Worm (Caenorhabditis elegans): ENCODE results near the gene ccg-1.
"Not testable (repeated sequence)": the region's sequence is repeated elsewhere in the genome, so short reads cannot be mapped to it uniquely, and the experiment has no call there.

DNA sequence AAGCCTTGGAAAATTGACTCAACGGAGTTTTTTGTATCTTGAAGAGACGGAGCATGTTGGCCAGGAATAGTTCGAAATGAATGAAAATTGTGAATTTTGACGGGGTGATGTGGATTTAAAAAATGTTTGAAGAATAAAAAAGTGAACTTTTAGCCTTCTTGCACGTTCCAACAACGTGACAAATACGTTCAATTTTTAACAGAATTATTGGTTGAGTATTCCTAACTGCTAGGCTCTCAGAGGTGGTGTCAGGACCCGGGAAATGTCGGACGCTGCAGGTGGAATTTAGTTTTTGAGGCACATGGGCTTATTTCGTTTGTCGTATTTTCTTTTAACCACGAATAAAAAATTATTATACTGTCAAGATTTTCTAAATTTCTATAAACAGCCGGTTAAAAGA, 43.4 kb upstream of the ccg-1 start, which contains the start of gene Y73F8A.14:
- not testable (repeated sequence) for TF ChIP-seq jun-1 (tag; optimal IDR thresholded peaks at IDR 0.05); unc-62 (GFP tag; optimal IDR thresholded peaks at IDR 0.05 in 1 of 2); unc-62 (tag; optimal IDR thresholded peaks at IDR 0.05); nhr-10 (tag; optimal IDR thresholded peaks at IDR 0.05); pqm-1 (tag; optimal IDR thresholded peaks at IDR 0.05); ceh-62 (tag; optimal IDR thresholded peaks at IDR 0.05); nhr-42 (GFP tag; IDR thresholded peaks at IDR 0.05); ces-1 (GFP tag; optimal IDR thresholded peaks at IDR 0.05); nhr-48 (tag; optimal IDR thresholded peaks at IDR 0.05); ZK337.2 (GFP tag; IDR thresholded peaks at IDR 0.05); nhr-11 (tag; optimal IDR thresholded peaks at IDR 0.05)

All from whole organism, L4 larva.